Fruit fly (Drosophila melanogaster) whole organism, prepupa: ENCODE measurements around the gene nebu.

Experiments used
- Blimp-1 ChIP-seq: fragments of 200-800 bp; sonication (Bioruptor generic); optimal IDR thresholded peaks from 3 replicates; lab custom pipeline; 2017; ENCODE audit warnings: missing biosample characterization, missing genetic modification characterization, mild to moderate bottlenecking, moderate library complexity, missing genetic modification reagents
- CG10631 ChIP-seq: fragments of 200-800 bp; sonication (Bioruptor generic); optimal IDR thresholded peaks from 2 replicates; lab custom pipeline; 2016; ENCODE audit warnings: missing biosample characterization, missing genetic modification characterization
- CG11294 ChIP-seq: fragments of 200-800 bp; sonication (Bioruptor generic); IDR thresholded peaks from 2 replicates; pipeline ENCODE4 v1.3.6; 2022; ENCODE audit warnings: missing biosample characterization, missing genetic modification characterization
- CG15336 ChIP-seq: fragments of 200-800 bp; sonication (Bioruptor generic); IDR thresholded peaks from 2 replicates; pipeline ENCODE4 v1.3.6; 2022; ENCODE audit warnings: missing biosample characterization, missing genetic modification characterization
- CG16779 ChIP-seq: fragments of 200-800 bp; sonication (Bioruptor generic); optimal IDR thresholded peaks from 3 replicates; lab custom pipeline; 2017; ENCODE audit warnings: missing biosample characterization, mild to moderate bottlenecking, missing genetic modification characterization
- CG31627 ChIP-seq: fragments of 200-800 bp; sonication (Bioruptor generic); optimal IDR thresholded peaks from 3 replicates; lab custom pipeline; 2016; ENCODE audit warnings: missing biosample characterization, missing genetic modification characterization
- CG3919 ChIP-seq: fragments of 200-800 bp; sonication (Bioruptor generic); optimal IDR thresholded peaks from 3 replicates; lab custom pipeline; 2016; ENCODE audit warnings: missing biosample characterization, missing genetic modification characterization
- CG6792 ChIP-seq: fragments of 200-800 bp; sonication (Bioruptor generic); optimal IDR thresholded peaks from 3 replicates; lab custom pipeline; 2016; ENCODE audit warnings: missing biosample characterization, missing genetic modification characterization
- CG6854 ChIP-seq: fragments of 200-800 bp; sonication (Bioruptor generic); optimal IDR thresholded peaks from 2 replicates; lab custom pipeline; 2017; ENCODE audit warnings: missing biosample characterization, mild to moderate bottlenecking, missing genetic modification characterization
- CG7368 ChIP-seq: fragments of 200-800 bp; sonication (Bioruptor generic); optimal IDR thresholded peaks from 3 replicates; lab custom pipeline; 2016; ENCODE audit warnings: missing biosample characterization, missing genetic modification characterization
- CG8319 ChIP-seq: fragments of 200-800 bp; sonication (Bioruptor generic); optimal IDR thresholded peaks from 3 replicates; lab custom pipeline; 2016; ENCODE audit warnings: missing biosample characterization, missing genetic modification characterization
- CG8632 ChIP-seq: fragments of 200-800 bp; sonication (Bioruptor generic); optimal IDR thresholded peaks from 3 replicates; lab custom pipeline; 2016; ENCODE audit warnings: missing biosample characterization, missing genetic modification characterization
- CG9139 ChIP-seq: fragments of 200-800 bp; sonication (Bioruptor generic); optimal IDR thresholded peaks from 3 replicates; lab custom pipeline; 2017; ENCODE audit warnings: missing biosample characterization, mild to moderate bottlenecking, missing genetic modification characterization
- Eip78C ChIP-seq: fragments of 200-800 bp; sonication (Bioruptor generic); peaks from one replicate; lab custom pipeline; 2016; ENCODE audit warnings: missing biosample characterization, missing genetic modification characterization
- Hr4 ChIP-seq: fragments of 200-800 bp; sonication (Bioruptor generic); optimal IDR thresholded peaks from 3 replicates; lab custom pipeline; 2016; ENCODE audit warnings: missing biosample characterization, missing genetic modification characterization
- Lpt ChIP-seq: fragments of 200-800 bp; sonication (Bioruptor generic); optimal IDR thresholded peaks from 3 replicates; lab custom pipeline; 2016; ENCODE audit warnings: missing biosample characterization, missing genetic modification characterization
- Met ChIP-seq: fragments of 200-800 bp; sonication (Bioruptor generic); optimal IDR thresholded peaks from 3 replicates; lab custom pipeline; 2016; ENCODE audit warnings: missing biosample characterization, missing genetic modification characterization
- OdsH ChIP-seq: fragments of 200-800 bp; sonication (Bioruptor generic); optimal IDR thresholded peaks from 3 replicates; lab custom pipeline; 2016; ENCODE audit warnings: missing biosample characterization, missing genetic modification characterization
- Sox102F ChIP-seq: fragments of 200-800 bp; sonication (Bioruptor generic); optimal IDR thresholded peaks from 2 replicates; lab custom pipeline; 2016; ENCODE audit warnings: missing biosample characterization, mild to moderate bottlenecking, missing genetic modification characterization
- Sox14 ChIP-seq: fragments of 200-800 bp; sonication (Bioruptor generic); optimal IDR thresholded peaks from 3 replicates; lab custom pipeline; 2016; ENCODE audit warnings: missing biosample characterization, missing genetic modification characterization
- Sox15 ChIP-seq: fragments of 200-800 bp; sonication (Bioruptor generic); optimal IDR thresholded peaks from 3 replicates; lab custom pipeline; 2016; ENCODE audit warnings: missing biosample characterization, missing genetic modification characterization
- achi ChIP-seq: fragments of 200-800 bp; sonication (Bioruptor generic); optimal IDR thresholded peaks from 3 replicates; lab custom pipeline; 2016; ENCODE audit warnings: missing biosample characterization, missing genetic modification characterization
- cyc ChIP-seq: fragments of 200-800 bp; sonication (Bioruptor generic); optimal IDR thresholded peaks from 3 replicates; lab custom pipeline; 2016; ENCODE audit warnings: missing biosample characterization, missing genetic modification characterization
- dac ChIP-seq: fragments of 200-800 bp; sonication (Bioruptor generic); optimal IDR thresholded peaks from 2 replicates; lab custom pipeline; 2017; ENCODE audit warnings: missing biosample characterization, mild to moderate bottlenecking, missing genetic modification characterization
- dsx ChIP-seq: fragments of 200-800 bp; optimal IDR thresholded peaks from 3 replicates; lab custom pipeline; 2019; ENCODE audit warnings: missing biosample characterization, mild to moderate bottlenecking, missing genetic modification characterization, moderate library complexity; ENCODE audit not compliant: poor library complexity, severe bottlenecking
- eg ChIP-seq: fragments of 200-800 bp; sonication (Bioruptor generic); IDR thresholded peaks from 3 replicates; pipeline ENCODE4 v1.3.6; 2022; ENCODE audit warnings: missing biosample characterization, missing genetic modification characterization
- fd59A ChIP-seq: fragments of 200-800 bp; sonication (Bioruptor generic); optimal IDR thresholded peaks from 2 replicates; lab custom pipeline; 2017; ENCODE audit warnings: missing biosample characterization, mild to moderate bottlenecking, missing genetic modification characterization, missing genetic modification reagents
- fkh ChIP-seq: fragments of 200-800 bp; sonication (Bioruptor generic); optimal IDR thresholded peaks from 3 replicates; lab custom pipeline; 2017; ENCODE audit warnings: missing biosample characterization, mild to moderate bottlenecking, missing genetic modification characterization, moderate library complexity
- lz ChIP-seq: fragments of 200-800 bp; sonication (Bioruptor generic); optimal IDR thresholded peaks from 3 replicates; lab custom pipeline; 2016; ENCODE audit warnings: missing biosample characterization, missing genetic modification characterization
- salr ChIP-seq, 2 experiments: fragments of 200-800 bp; sonication (Bioruptor generic); optimal IDR thresholded peaks; 3 replicates each; lab custom pipeline; 2016 to 2018; ENCODE audit warnings: missing biosample characterization in 2 of 2, missing genetic modification characterization in 2 of 2, mild to moderate bottlenecking in 1 of 2
- spab ChIP-seq: fragments of 200-800 bp; sonication (Bioruptor generic); optimal IDR thresholded peaks from 2 replicates; lab custom pipeline; 2017; ENCODE audit warnings: missing biosample characterization, mild to moderate bottlenecking, missing genetic modification characterization, missing genetic modification reagents
- vri ChIP-seq: fragments of 200-800 bp; sonication (Bioruptor generic); optimal IDR thresholded peaks from 3 replicates; lab custom pipeline; 2016; ENCODE audit warnings: missing biosample characterization, mild to moderate bottlenecking, missing genetic modification characterization

nebu gene

dm6 chr3L:12862820-12863219 is 19.9 kb upstream of the nebu start, which contains the start of gene CG10943:
TSS of gene CG10943 (minus strand) at chr3L:12862920.
- TF ChIP-seq vri (GFP tag; lab: Kevin White, UChicago): peak; percentile 14
- TF ChIP-seq CG6792 (GFP tag; lab: Kevin White, UChicago): no peak
- no peak for TF ChIP-seq CG15336 (GFP tag; lab: Robert Waterston, UW)
- TF ChIP-seq spab: no peak
- no peak for TF ChIP-seq CG8319
- no peak for TF ChIP-seq fd59A (GFP tag; lab: Kevin White, UChicago)
- TF ChIP-seq, all 60 proteins: peak for 1

- TF ChIP-seq Eip78C (GFP tag; lab: Kevin White, UChicago): peak; percentile 57
- TF ChIP-seq vri (GFP tag; lab: Kevin White, UChicago): peak; percentile 52
- no peak for TF ChIP-seq Hr4 (GFP tag; lab: Kevin White, UChicago)
- TF ChIP-seq, all 60 proteins: peak for 2
Measured at dm6 chr3L:12861255-12861899, 18.5 kb upstream of the nebu start, which contains the start of gene CG32107. TSS of gene CG32107 (minus strand) at chr3L:12861305.

dm6 chr3L:12857553-12858122 is 14.7 kb upstream of the nebu start:
- TF ChIP-seq Lpt (GFP tag; lab: Kevin White, UChicago): no peak
- TF ChIP-seq Sox15 (GFP tag; lab: Kevin White, UChicago): no peak
- TF ChIP-seq dac: no peak
- TF ChIP-seq cyc (GFP tag; lab: Kevin White, UChicago): no peak
- no peak for TF ChIP-seq fd59A (GFP tag; lab: Kevin White, UChicago)
- no peak for TF ChIP-seq salr (GFP tag; optimal IDR thresholded peaks at IDR 0.05; lab: Kevin White, UChicago)
- TF ChIP-seq lz (GFP tag; lab: Kevin White, UChicago): no peak
- TF ChIP-seq eg (GFP tag; lab: Robert Waterston, UW): no peak
- no peak for TF ChIP-seq OdsH (GFP tag; lab: Kevin White, UChicago)
- TF ChIP-seq CG9139 (GFP tag; lab: Kevin White, UChicago): no peak
- TF ChIP-seq CG10631 (GFP tag; lab: Kevin White, UChicago): no peak
- TF ChIP-seq CG3919: no peak
- TF ChIP-seq fkh (GFP tag; lab: Kevin White, UChicago): no peak
- TF ChIP-seq Met (GFP tag; lab: Kevin White, UChicago): no peak
- TF ChIP-seq achi: no peak
- TF ChIP-seq, all 60 proteins: peak for 0

dm6 chr3L:12853423-12853822 is 10.5 kb upstream of the nebu start, which contains the start of gene Ent3:
TSS of gene Ent3 (plus strand) at chr3L:12853646.
- TF ChIP-seq Lpt (GFP tag; lab: Kevin White, UChicago): no peak
- no peak for TF ChIP-seq fd59A (GFP tag; lab: Kevin White, UChicago)
- no peak for TF ChIP-seq CG7368
- no peak for TF ChIP-seq dac
- TF ChIP-seq CG16779 (tag; lab: Kevin White, UChicago): no peak
- TF ChIP-seq CG31627 (GFP tag; lab: Kevin White, UChicago): no peak
- TF ChIP-seq Blimp-1 (GFP tag; lab: Kevin White, UChicago): no peak
- TF ChIP-seq Eip78C (GFP tag; lab: Kevin White, UChicago): no peak
- no peak for TF ChIP-seq Sox102F (GFP tag; lab: Kevin White, UChicago)
- no peak for TF ChIP-seq OdsH (GFP tag; lab: Kevin White, UChicago)
- no peak for TF ChIP-seq vri (GFP tag; lab: Kevin White, UChicago)
- no peak for TF ChIP-seq CG6854 (GFP tag; lab: Kevin White, UChicago)
- no peak for TF ChIP-seq eg (GFP tag; lab: Robert Waterston, UW)
- no peak for TF ChIP-seq Sox15 (GFP tag; lab: Kevin White, UChicago)
- no peak for TF ChIP-seq dsx (GFP tag; lab: Kevin White, UChicago)
- no peak for TF ChIP-seq Sox14 (GFP tag; lab: Kevin White, UChicago)
- TF ChIP-seq CG11294 (GFP tag; lab: Robert Waterston, UW): no peak
- no peak for TF ChIP-seq CG8632 (GFP tag; lab: Kevin White, UChicago)
